Worm (Caenorhabditis elegans) whole organism, midembryonic: Measurements from ENCODE around the gene tsp-14.

Experiments used
- T22C8.4 ChIP-seq: fragments of 200-800 bp; sonication (Bioruptor generic); IDR thresholded peaks from 2 replicates; pipeline ENCODE4 v1.3.6; 2022; ENCODE audit warnings: missing genetic modification characterization, missing compliant biosample characterization
- cog-1 ChIP-seq: sonication (generic microtip); optimal IDR thresholded peaks from 2 replicates; lab custom pipeline; 2016; ENCODE audit warnings: missing genetic modification characterization, missing compliant biosample characterization
- flt-1 ChIP-seq: fragments of 200-800 bp; sonication (Bioruptor generic); IDR thresholded peaks from 2 replicates; pipeline ENCODE4 v1.3.6; 2022; ENCODE audit warnings: missing genetic modification characterization, missing compliant biosample characterization
- klf-2 ChIP-seq: fragments of 200-800 bp; sonication (Bioruptor generic); conservative IDR thresholded peaks from 2 replicates; pipeline ENCODE4 v1.3.6; 2022; ENCODE audit warnings: missing genetic modification reagents, missing genetic modification characterization, missing compliant biosample characterization
- med-1 ChIP-seq: sonication (generic microtip); optimal IDR thresholded peaks from 2 replicates; lab custom pipeline; 2017; ENCODE audit warnings: missing genetic modification characterization, mild to moderate bottlenecking, missing compliant biosample characterization, antibody characterized with exemption, missing genetic modification reagents; ENCODE audit not compliant: insufficient read depth
- ref-1 ChIP-seq: fragments of 200-800 bp; sonication (Bioruptor generic); conservative IDR thresholded peaks from 2 replicates; pipeline ENCODE4 v1.3.6; 2022; ENCODE audit warnings: missing genetic modification reagents, missing genetic modification characterization, missing compliant biosample characterization
- tab-1 ChIP-seq: fragments of 200-800 bp; sonication (Bioruptor generic); IDR thresholded peaks from 2 replicates; pipeline ENCODE4 v1.3.6; 2022; ENCODE audit warnings: missing genetic modification characterization, missing compliant biosample characterization
- ztf-23 ChIP-seq: fragments of 200-800 bp; sonication (Bioruptor generic); IDR thresholded peaks from 2 replicates; pipeline ENCODE4 v1.3.6; 2022; ENCODE audit warnings: missing genetic modification reagents, missing genetic modification characterization, missing compliant biosample characterization
- ztf-29 ChIP-seq: fragments of 200-800 bp; sonication (Bioruptor generic); IDR thresholded peaks from 2 replicates; pipeline ENCODE4 v1.3.6; 2022; ENCODE audit warnings: missing genetic modification reagents, missing genetic modification characterization, missing compliant biosample characterization

The tsp-14 gene

ce11 chrX:4876904-4877303, at the start of gene tsp-14:
Gene tsp-14, minus strand, starts transcription at chrX:4876965.
- TF ChIP-seq cog-1 (tag; lab: Kevin White, UChicago) (no peak), med-1 (no peak), ztf-29 (no peak), T22C8.4 (GFP tag; lab: Robert Waterston, UW) (no peak), tab-1 (GFP tag; lab: Robert Waterston, UW) (no peak), flt-1 (GFP tag; lab: Robert Waterston, UW) (no peak), klf-2 (GFP tag; lab: Robert Waterston, UW) (no peak), ztf-23 (GFP tag; lab: Robert Waterston, UW) (no peak), ref-1 (GFP tag; lab: Robert Waterston, UW) (no peak)

ce11 chrX:4920942-4921540, 44.3 kb upstream of the tsp-14 start, which contains the start of gene K05B2.4:
Gene K05B2.4, minus strand, starts transcription at chrX:4920992.
- TF ChIP-seq klf-2 (GFP tag; lab: Robert Waterston, UW) (no peak), ref-1 (GFP tag; lab: Robert Waterston, UW) (no peak), T22C8.4 (GFP tag; lab: Robert Waterston, UW) (no peak), flt-1 (GFP tag; lab: Robert Waterston, UW) (no peak), ztf-23 (GFP tag; lab: Robert Waterston, UW) (no peak), ztf-29 (no peak), tab-1 (GFP tag; lab: Robert Waterston, UW) (no peak), med-1 (no peak), cog-1 (tag; lab: Kevin White, UChicago) (no peak)

ce11 chrX:4915879-4916278, 39.1 kb upstream of the tsp-14 start, which contains the start of gene ifa-4:
Gene ifa-4, minus strand, starts transcription at chrX:4915979.
- TF ChIP-seq T22C8.4 (GFP tag; lab: Robert Waterston, UW) (no peak), flt-1 (GFP tag; lab: Robert Waterston, UW) (no peak), ztf-29 (no peak), med-1 (no peak), ztf-23 (GFP tag; lab: Robert Waterston, UW) (no peak), tab-1 (GFP tag; lab: Robert Waterston, UW) (no peak), ref-1 (GFP tag; lab: Robert Waterston, UW) (no peak), klf-2 (GFP tag; lab: Robert Waterston, UW) (no peak), cog-1 (tag; lab: Kevin White, UChicago) (no peak)

ce11 chrX:4914464-4914863, 37.7 kb upstream of the tsp-14 start:
- TF ChIP-seq flt-1 (GFP tag; lab: Robert Waterston, UW) (no peak), tab-1 (GFP tag; lab: Robert Waterston, UW) (no peak), ztf-29 (no peak), med-1 (no peak), klf-2 (GFP tag; lab: Robert Waterston, UW) (no peak), ref-1 (GFP tag; lab: Robert Waterston, UW) (no peak), cog-1 (tag; lab: Kevin White, UChicago) (no peak), ztf-23 (GFP tag; lab: Robert Waterston, UW) (no peak), T22C8.4 (GFP tag; lab: Robert Waterston, UW) (no peak)

ce11 chrX:4911287-4911876, 34.6 kb upstream of the tsp-14 start:
- TF ChIP-seq tab-1 (GFP tag; lab: Robert Waterston, UW), result no peak

DNA sequence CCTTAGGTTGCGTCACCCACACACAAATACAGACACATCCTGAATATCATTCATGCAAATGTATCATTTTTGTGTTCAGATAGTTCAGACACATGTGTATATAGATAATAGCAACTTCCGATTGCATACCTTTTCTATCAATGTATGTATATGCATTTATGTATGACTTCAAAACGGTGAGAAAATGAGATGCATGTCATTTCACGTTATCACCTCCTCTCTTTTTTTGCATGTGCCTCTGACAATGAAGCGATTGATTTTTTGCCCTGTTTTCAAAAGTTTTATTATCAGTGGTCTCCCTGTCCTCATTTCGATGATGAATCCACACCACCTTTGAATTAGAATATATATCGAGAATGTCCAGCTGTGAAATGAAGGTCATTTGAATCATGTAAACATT, 29.0 kb upstream of the tsp-14 start, which contains the start of gene K05B2.2:
K05B2.2 (plus strand) TSS at position 278 of the 400 bp plus-strand sequence.
- TF ChIP-seq T22C8.4 (GFP tag; lab: Robert Waterston, UW), result no peak
- no peak for TF ChIP-seq med-1
- TF ChIP-seq ztf-29, result no peak
- TF ChIP-seq cog-1 (tag; lab: Kevin White, UChicago), result no peak
- TF ChIP-seq ztf-23 (GFP tag; lab: Robert Waterston, UW), result no peak
- TF ChIP-seq ref-1 (GFP tag; lab: Robert Waterston, UW), result no peak
- no peak for TF ChIP-seq klf-2 (GFP tag; lab: Robert Waterston, UW)
- TF ChIP-seq flt-1 (GFP tag; lab: Robert Waterston, UW), result no peak
- TF ChIP-seq tab-1 (GFP tag; lab: Robert Waterston, UW), result no peak

DNA sequence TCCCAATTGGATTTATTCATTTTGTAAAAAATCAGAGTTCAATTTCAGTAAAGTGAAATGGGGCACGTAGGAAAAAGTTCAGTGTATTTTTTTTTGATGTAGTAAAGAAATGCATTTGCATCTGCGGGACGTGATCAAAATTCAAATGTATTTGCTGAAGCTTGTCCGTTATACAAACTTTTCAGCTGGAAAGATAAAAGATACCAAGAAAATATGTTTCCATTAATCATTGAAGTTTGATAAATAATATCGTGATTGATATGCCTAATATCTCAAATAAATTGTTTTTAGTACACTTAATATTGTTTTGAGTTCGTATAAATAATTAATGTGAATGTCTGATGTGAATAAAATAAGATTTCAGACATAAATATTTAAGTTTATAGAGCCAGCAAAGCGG, 25.6 kb upstream of the tsp-14 start:
- TF ChIP-seq T22C8.4 (GFP tag; lab: Robert Waterston, UW) (no peak), ref-1 (GFP tag; lab: Robert Waterston, UW) (no peak), ztf-23 (GFP tag; lab: Robert Waterston, UW) (no peak), flt-1 (GFP tag; lab: Robert Waterston, UW) (no peak), tab-1 (GFP tag; lab: Robert Waterston, UW) (no peak), cog-1 (tag; lab: Kevin White, UChicago) (no peak), ztf-29 (no peak), klf-2 (GFP tag; lab: Robert Waterston, UW) (no peak), med-1 (no peak)

ce11 chrX:4901974-4902373, 25.2 kb upstream of the tsp-14 start:
- TF ChIP-seq ztf-23 (GFP tag; lab: Robert Waterston, UW) (no peak), klf-2 (GFP tag; lab: Robert Waterston, UW) (no peak), flt-1 (GFP tag; lab: Robert Waterston, UW) (no peak), tab-1 (GFP tag; lab: Robert Waterston, UW) (no peak), cog-1 (tag; lab: Kevin White, UChicago) (no peak), T22C8.4 (GFP tag; lab: Robert Waterston, UW) (no peak), ztf-29 (no peak), med-1 (no peak)

- TF ChIP-seq ref-1 (GFP tag; lab: Robert Waterston, UW), result no peak
- no peak for TF ChIP-seq flt-1 (GFP tag; lab: Robert Waterston, UW)
- TF ChIP-seq ztf-23 (GFP tag; lab: Robert Waterston, UW), result no peak
- no peak for TF ChIP-seq tab-1 (GFP tag; lab: Robert Waterston, UW)
- no peak for TF ChIP-seq cog-1 (tag; lab: Kevin White, UChicago)
- TF ChIP-seq klf-2 (GFP tag; lab: Robert Waterston, UW), result no peak
- no peak for TF ChIP-seq med-1
- no peak for TF ChIP-seq T22C8.4 (GFP tag; lab: Robert Waterston, UW)
- no peak for TF ChIP-seq ztf-29
Measured at ce11 chrX:4900685-4901084, 23.9 kb upstream of the tsp-14 start, which contains the start of gene T07F12.4. Gene T07F12.4, minus strand, starts transcription at chrX:4900814.
